Fruit fly (Drosophila melanogaster) whole organism, embryonic: Measurements from ENCODE around the gene CG11241.

Experiments used
- B-H2 ChIP-seq: fragments of 200-800 bp; sonication (Bioruptor generic); optimal IDR thresholded peaks from 2 replicates; lab custom pipeline; 2018; ENCODE audit warnings: missing biosample characterization, mild to moderate bottlenecking, missing genetic modification characterization
- Bgb ChIP-seq: fragments of 200-800 bp; sonication (Bioruptor generic); IDR thresholded peaks from 2 replicates; pipeline ENCODE4 v1.3.6; 2022; ENCODE audit warnings: missing biosample characterization, missing genetic modification characterization; ENCODE audit not compliant: partially characterized antibody
- CG10274 ChIP-seq: fragments of 200-800 bp; sonication (Bioruptor generic); optimal IDR thresholded peaks from 3 replicates; lab custom pipeline; 2017; ENCODE audit warnings: missing biosample characterization, mild to moderate bottlenecking, missing genetic modification characterization
- CG10431 ChIP-seq: fragments of 200-800 bp; sonication (Bioruptor generic); optimal IDR thresholded peaks from 3 replicates; lab custom pipeline; 2018; ENCODE audit warnings: missing biosample characterization, mild to moderate bottlenecking, missing genetic modification characterization
- CG10979 ChIP-seq: fragments of 200-800 bp; sonication (Bioruptor generic); optimal IDR thresholded peaks from 2 replicates; lab custom pipeline; 2018; ENCODE audit warnings: missing biosample characterization, mild to moderate bottlenecking, missing genetic modification characterization, moderate library complexity
- CG11504 ChIP-seq: fragments of 200-800 bp; sonication (Bioruptor generic); optimal IDR thresholded peaks from 3 replicates; lab custom pipeline; 2019; ENCODE audit warnings: missing biosample characterization, mild to moderate bottlenecking, missing genetic modification characterization, moderate library complexity
- CG11723 ChIP-seq: fragments of 200-800 bp; sonication (Bioruptor generic); optimal IDR thresholded peaks from 2 replicates; lab custom pipeline; 2017; ENCODE audit warnings: missing biosample characterization, mild to moderate bottlenecking, missing genetic modification characterization
- CG14860 ChIP-seq: fragments of 200-800 bp; sonication (Bioruptor generic); IDR thresholded peaks from 3 replicates; pipeline ENCODE4 v1.3.6; 2022; ENCODE audit warnings: missing biosample characterization, missing genetic modification characterization; ENCODE audit not compliant: partially characterized antibody
- CG15269 ChIP-seq: fragments of 200-800 bp; sonication (Bioruptor generic); optimal IDR thresholded peaks from 2 replicates; lab custom pipeline; 2018; ENCODE audit warnings: missing biosample characterization, mild to moderate bottlenecking, missing genetic modification characterization, moderate library complexity
- CG16779 ChIP-seq: fragments of 200-800 bp; sonication (Bioruptor generic); IDR thresholded peaks from 2 replicates; pipeline ENCODE4 v1.3.6; 2022; ENCODE audit warnings: missing biosample characterization, missing genetic modification characterization
- CG17912 ChIP-seq: fragments of 200-800 bp; sonication (Bioruptor generic); optimal IDR thresholded peaks from 2 replicates; lab custom pipeline; 2018; ENCODE audit warnings: missing biosample characterization, mild to moderate bottlenecking, missing genetic modification characterization
- CG2712 ChIP-seq: fragments of 200-800 bp; optimal IDR thresholded peaks from 3 replicates; lab custom pipeline; 2019; ENCODE audit warnings: missing biosample characterization, mild to moderate bottlenecking, missing genetic modification characterization, moderate library complexity
- CG31224 ChIP-seq: fragments of 200-800 bp; sonication (Bioruptor generic); IDR thresholded peaks from 2 replicates; pipeline ENCODE4 v1.3.6; 2022; ENCODE audit warnings: missing biosample characterization, missing genetic modification characterization
- CG32772 ChIP-seq: fragments of 200-800 bp; sonication (Bioruptor generic); IDR thresholded peaks from 2 replicates; pipeline ENCODE4 v1.3.6; 2022; ENCODE audit warnings: missing biosample characterization, missing genetic modification characterization
- CG33213 ChIP-seq: fragments of 200-800 bp; sonication (Bioruptor generic); optimal IDR thresholded peaks from 3 replicates; lab custom pipeline; 2016; ENCODE audit warnings: missing biosample characterization, missing genetic modification characterization
- CG42726 ChIP-seq: fragments of 200-800 bp; sonication (Bioruptor generic); IDR thresholded peaks from 2 replicates; pipeline ENCODE4 v1.3.6; 2022; ENCODE audit warnings: missing biosample characterization, missing genetic modification characterization; ENCODE audit not compliant: partially characterized antibody
- CG4707 ChIP-seq: fragments of 200-800 bp; sonication (Bioruptor generic); optimal IDR thresholded peaks from 2 replicates; lab custom pipeline; 2018; ENCODE audit warnings: missing biosample characterization, mild to moderate bottlenecking, missing genetic modification characterization, moderate library complexity
- CG4820 ChIP-seq: fragments of 200-800 bp; sonication (Bioruptor generic); optimal IDR thresholded peaks from 3 replicates; lab custom pipeline; 2016; ENCODE audit warnings: missing biosample characterization, missing genetic modification characterization
- CG6854 ChIP-seq: fragments of 200-800 bp; sonication (Bioruptor generic); optimal IDR thresholded peaks from 3 replicates; lab custom pipeline; 2017; ENCODE audit warnings: missing biosample characterization, mild to moderate bottlenecking, missing genetic modification characterization
- CG7556 ChIP-seq: fragments of 200-800 bp; sonication (Bioruptor generic); optimal IDR thresholded peaks from 2 replicates; lab custom pipeline; 2017; ENCODE audit warnings: missing biosample characterization, mild to moderate bottlenecking, missing genetic modification characterization
- CG8765 ChIP-seq: fragments of 200-800 bp; sonication (Bioruptor generic); IDR thresholded peaks from 2 replicates; pipeline ENCODE4 v1.3.6; 2022; ENCODE audit warnings: missing biosample characterization, missing genetic modification characterization
- ERR ChIP-seq: fragments of 200-800 bp; sonication (Bioruptor generic); optimal IDR thresholded peaks from 2 replicates; lab custom pipeline; 2016; ENCODE audit warnings: missing biosample characterization, missing genetic modification characterization
- Ets65A ChIP-seq: fragments of 200-800 bp; sonication (Bioruptor generic); peaks from one replicate; lab custom pipeline; 2016; ENCODE audit warnings: missing biosample characterization, missing genetic modification characterization
- GATAe ChIP-seq: fragments of 200-800 bp; sonication (Bioruptor generic); conservative IDR thresholded peaks from 2 replicates; pipeline ENCODE4 v1.3.6; 2022; ENCODE audit warnings: missing biosample characterization, missing genetic modification characterization
- Gug ChIP-seq: fragments of 200-800 bp; sonication (Bioruptor generic); IDR thresholded peaks from 4 replicates; pipeline ENCODE4 v1.3.6; 2022; ENCODE audit warnings: missing biosample characterization, missing genetic modification characterization
- MTF-1 ChIP-seq: fragments of 200-800 bp; sonication (Bioruptor generic); optimal IDR thresholded peaks from 2 replicates; lab custom pipeline; 2018; ENCODE audit warnings: missing biosample characterization, mild to moderate bottlenecking, missing genetic modification characterization, borderline replicate concordance
- Mad ChIP-seq: fragments of 200-800 bp; sonication (Bioruptor generic); optimal IDR thresholded peaks from 2 replicates; lab custom pipeline; 2016; ENCODE audit warnings: missing biosample characterization, missing genetic modification characterization
- Mes4 ChIP-seq: fragments of 200-800 bp; sonication (Bioruptor generic); optimal IDR thresholded peaks from 2 replicates; lab custom pipeline; 2016; ENCODE audit warnings: missing biosample characterization, missing genetic modification characterization
- Nf-YA ChIP-seq: fragments of 200-800 bp; sonication (Bioruptor generic); IDR thresholded peaks from 2 replicates; pipeline ENCODE4 v1.3.6; 2022; ENCODE audit warnings: missing biosample characterization, missing genetic modification characterization
- Scr ChIP-seq: fragments of 200-800 bp; sonication (Bioruptor generic); IDR thresholded peaks from 2 replicates; pipeline ENCODE4 v1.3.6; 2022; ENCODE audit warnings: missing biosample characterization, missing genetic modification characterization; ENCODE audit not compliant: partially characterized antibody
- Sox100B ChIP-seq: fragments of 200-800 bp; sonication (Bioruptor generic); optimal IDR thresholded peaks from 3 replicates; lab custom pipeline; 2018; ENCODE audit warnings: missing biosample characterization, mild to moderate bottlenecking, missing genetic modification characterization
- Ssrp ChIP-seq: fragments of 200-800 bp; sonication (Bioruptor generic); optimal IDR thresholded peaks from 2 replicates; lab custom pipeline; 2018; ENCODE audit warnings: missing biosample characterization, mild to moderate bottlenecking, missing genetic modification characterization, moderate library complexity
- Xrp1 ChIP-seq: fragments of 200-800 bp; sonication (Bioruptor generic); IDR thresholded peaks from 2 replicates; pipeline ENCODE4 v1.3.6; 2022; ENCODE audit warnings: missing biosample characterization, missing genetic modification characterization
- br ChIP-seq: fragments of >200 bp; optimal IDR thresholded peaks from 2 replicates; lab custom pipeline; 2017
- dmrt99B ChIP-seq: fragments of 200-800 bp; sonication (Bioruptor generic); optimal IDR thresholded peaks from 2 replicates; lab custom pipeline; 2018; ENCODE audit warnings: missing biosample characterization, mild to moderate bottlenecking, missing genetic modification characterization, moderate library complexity
- en ChIP-seq: fragments of 200-800 bp; sonication (Bioruptor generic); optimal IDR thresholded peaks from 2 replicates; lab custom pipeline; 2016; ENCODE audit warnings: missing biosample characterization, missing genetic modification characterization
- eyg ChIP-seq: fragments of 200-800 bp; sonication (Bioruptor generic); optimal IDR thresholded peaks from 3 replicates; lab custom pipeline; 2016; ENCODE audit warnings: missing biosample characterization, missing genetic modification characterization
- ftz-f1 ChIP-seq: fragments of 200-800 bp; sonication (Bioruptor generic); optimal IDR thresholded peaks from 2 replicates; lab custom pipeline; 2016; ENCODE audit warnings: missing biosample characterization, missing genetic modification characterization
- gro ChIP-seq: fragments of 200-800 bp; sonication (Bioruptor generic); optimal IDR thresholded peaks from 2 replicates; lab custom pipeline; 2016; ENCODE audit warnings: missing biosample characterization, missing genetic modification characterization
- insv ChIP-seq, 2 experiments: fragments of 200-800 bp; sonication (Bioruptor generic); optimal IDR thresholded peaks; 3 replicates each; lab custom pipeline; 2016 to 2018; ENCODE audit warnings: missing biosample characterization in 2 of 2, missing genetic modification characterization in 2 of 2
- knrl ChIP-seq: fragments of 200-800 bp; sonication (Bioruptor generic); IDR thresholded peaks from 3 replicates; pipeline ENCODE4 v1.3.6; 2022; ENCODE audit warnings: missing biosample characterization, missing genetic modification characterization; ENCODE audit not compliant: partially characterized antibody
- lola ChIP-seq, 3 experiments: fragments of >200 bp in 2 of 3; fragments of 200-800 bp in 1 of 3; sonication (Bioruptor generic) in 1 of 3; optimal IDR thresholded peaks; 2 replicates each; lab custom pipeline; 2017 to 2019; ENCODE audit warnings: missing biosample characterization in 3 of 3, missing genetic modification characterization in 3 of 3, mild to moderate bottlenecking in 1 of 3, moderate library complexity in 1 of 3
- nerfin-2 ChIP-seq: fragments of 200-800 bp; sonication (Bioruptor generic); IDR thresholded peaks from 2 replicates; pipeline ENCODE4 v1.3.6; 2022; ENCODE audit warnings: missing biosample characterization, missing genetic modification characterization; ENCODE audit not compliant: partially characterized antibody
- pfk ChIP-seq: fragments of 200-800 bp; sonication (Bioruptor generic); optimal IDR thresholded peaks from 2 replicates; lab custom pipeline; 2018; ENCODE audit warnings: missing biosample characterization, mild to moderate bottlenecking, missing genetic modification characterization, moderate library complexity
- phol ChIP-seq: fragments of 200-800 bp; sonication (Bioruptor generic); optimal IDR thresholded peaks from 3 replicates; lab custom pipeline; 2018; ENCODE audit warnings: missing biosample characterization, mild to moderate bottlenecking, missing genetic modification characterization, moderate library complexity
- sob ChIP-seq: fragments of 200-800 bp; sonication (Bioruptor generic); IDR thresholded peaks from 2 replicates; pipeline ENCODE4 v1.3.6; 2022; ENCODE audit warnings: missing biosample characterization, missing genetic modification characterization
- tap ChIP-seq: fragments of 200-800 bp; optimal IDR thresholded peaks from 3 replicates; lab custom pipeline; 2019; ENCODE audit warnings: missing biosample characterization, mild to moderate bottlenecking, missing genetic modification characterization, moderate library complexity
- tna ChIP-seq: fragments of 200-800 bp; sonication (Bioruptor generic); IDR thresholded peaks from 2 replicates; pipeline ENCODE4 v1.3.6; 2022; ENCODE audit warnings: missing biosample characterization, missing genetic modification characterization; ENCODE audit not compliant: partially characterized antibody
- vfl ChIP-seq: fragments of 200-800 bp; sonication (Bioruptor generic); optimal IDR thresholded peaks from 2 replicates; lab custom pipeline; 2016; ENCODE audit warnings: missing biosample characterization, missing genetic modification characterization
- zen2 ChIP-seq: fragments of 200-800 bp; sonication (Bioruptor generic); IDR thresholded peaks from 3 replicates; pipeline ENCODE4 v1.3.6; 2022; ENCODE audit warnings: missing biosample characterization, missing genetic modification characterization; ENCODE audit not compliant: partially characterized antibody

CG11241 gene

dm6 chr3L:22742945-22743582, 4.8 kb upstream of the CG11241 start (continued):
- TF ChIP-seq CG17912 (no peak), Bgb (GFP tag; lab: Robert Waterston, UW) (no peak), gro (GFP tag; lab: Kevin White, UChicago) (no peak), CG4820 (GFP tag; lab: Kevin White, UChicago) (peak; percentile 14), en (GFP tag; lab: Kevin White, UChicago) (no peak), tap (tag; lab: Kevin White, UChicago) (no peak), CG6854 (GFP tag; lab: Kevin White, UChicago) (no peak), phol (tag; lab: Kevin White, UChicago) (peak; percentile 38), CG2712 (tag; lab: Kevin White, UChicago) (peak; percentile 36), CG10431 (GFP tag; lab: Kevin White, UChicago) (no peak), CG4707 (GFP tag; lab: Kevin White, UChicago) (peak; percentile 45), vfl (GFP tag; lab: Kevin White, UChicago) (no peak), CG14860 (GFP tag; lab: Robert Waterston, UW) (no peak), lola (GFP tag; optimal IDR thresholded peaks at IDR 0.05; lab: Kevin White, UChicago) (peak in 1 of 3 experiments; percentile 37), MTF-1 (GFP tag; lab: Kevin White, UChicago) (no peak), insv (GFP tag; optimal IDR thresholded peaks at IDR 0.05; lab: Kevin White, UChicago) (no peak), zen2 (no peak), knrl (GFP tag; lab: Robert Waterston, UW) (no peak), Ssrp (tag; lab: Kevin White, UChicago) (no peak), Gug (GFP tag; lab: Robert Waterston, UW) (no peak), CG42726 (no peak), dmrt99B (tag; lab: Kevin White, UChicago) (peak; percentile 15), CG11504 (tag; lab: Kevin White, UChicago) (peak; percentile 36), CG11723 (peak; percentile 0), Scr (GFP tag; lab: Robert Waterston, UW) (no peak), CG8765 (no peak), eyg (no peak), nerfin-2 (GFP tag; lab: Robert Waterston, UW) (no peak), Xrp1 (0 out of 2 replicates have a peak, but pooled peaks have one; percentile 28), ftz-f1 (GFP tag; lab: Kevin White, UChicago) (no peak), CG10274 (GFP tag; lab: Kevin White, UChicago) (no peak), CG15269 (tag; lab: Kevin White, UChicago) (no peak), Sox100B (GFP tag; lab: Kevin White, UChicago) (peak; percentile 21), tna (GFP tag; lab: Robert Waterston, UW) (no peak), br (lab: Kevin White, UChicago) (no peak), CG10979 (peak; percentile 12), Mad (no peak), CG16779 (GFP tag; lab: Robert Waterston, UW) (no peak), CG31224 (GFP tag; lab: Robert Waterston, UW) (no peak), GATAe (GFP tag; lab: Robert Waterston, UW) (no peak), Nf-YA (GFP tag; lab: Robert Waterston, UW) (no peak), CG32772 (GFP tag; lab: Robert Waterston, UW) (no peak), Mes4 (GFP tag; lab: Kevin White, UChicago) (no peak), Ets65A (GFP tag; lab: Kevin White, UChicago) (no peak), ERR (no peak), B-H2 (GFP tag; lab: Kevin White, UChicago) (no peak), pfk (GFP tag; lab: Kevin White, UChicago) (no peak), CG7556 (GFP tag; lab: Kevin White, UChicago) (peak; percentile 22), CG33213 (no peak), sob (GFP tag; lab: Robert Waterston, UW) (no peak)
